Worm (Caenorhabditis elegans): ENCODE measurements around the gene ubc-23.

DNA sequence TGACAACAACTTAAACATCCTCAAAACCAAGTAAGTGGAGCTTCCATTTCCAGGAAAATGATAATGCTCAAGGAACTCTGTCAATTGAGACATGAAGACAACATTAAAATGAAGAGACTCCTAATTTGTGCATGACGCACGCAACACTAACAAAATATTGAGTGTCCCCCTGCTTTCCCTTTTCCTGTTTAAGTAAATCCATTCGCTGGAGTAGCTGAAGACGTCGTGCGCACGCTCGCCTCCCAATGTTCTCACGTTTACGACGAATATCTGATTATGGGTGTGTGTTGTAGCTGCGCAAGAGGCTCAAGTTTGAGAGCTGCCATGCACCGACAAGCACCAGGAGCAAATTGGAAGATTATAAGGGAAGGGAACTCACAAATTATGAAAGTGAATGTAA, 43.1 kb upstream of the ubc-23 start:
- TF ChIP-seq klf-2 (GFP tag; conservative IDR thresholded peaks at IDR 0.05) (no peak), ztf-23 (GFP tag; IDR thresholded peaks at IDR 0.05) (no peak), ztf-29 (GFP tag; IDR thresholded peaks at IDR 0.05) (no peak), ref-1 (GFP tag; conservative IDR thresholded peaks at IDR 0.05) (no peak), cog-1 (tag; optimal IDR thresholded peaks at IDR 0.05) (peak; percentile 2), T22C8.4 (GFP tag; IDR thresholded peaks at IDR 0.05) (no peak)
